Worm (Caenorhabditis elegans): ENCODE results near the gene rig-1.

DNA sequence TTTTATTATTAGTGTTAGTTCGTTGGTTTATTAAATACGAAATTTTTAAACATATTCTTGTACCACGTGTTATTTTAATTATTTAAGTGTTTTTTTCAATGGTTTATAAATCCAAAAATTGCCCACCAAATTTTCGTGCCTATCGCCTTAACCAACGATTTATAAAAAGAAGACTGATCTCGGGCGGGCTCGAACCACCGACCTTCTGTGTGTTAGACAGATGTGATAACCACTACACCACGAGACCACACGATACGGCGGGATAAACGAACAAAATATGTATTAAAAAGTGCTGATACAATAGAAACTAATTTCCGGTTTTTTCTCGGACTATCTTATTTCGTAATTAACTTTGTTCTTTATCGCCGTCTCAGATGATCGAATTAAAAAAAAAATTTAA, 9.9 kb upstream of the rig-1 start:
- TF ChIP-seq ceh-16 (tag; optimal IDR thresholded peaks at IDR 0.05) (no peak), nhr-237 (tag; optimal IDR thresholded peaks at IDR 0.05) (no peak), unc-62 (GFP tag; optimal IDR thresholded peaks at IDR 0.05) (no peak), egl-27 (tag; optimal IDR thresholded peaks at IDR 0.05) (peak; percentile 7)
